Worm (Caenorhabditis elegans) whole organism, midembryonic: ENCODE data around the gene ZK154.6.

Experiments
- T22C8.4 ChIP-seq: fragments of 200-800 bp; sonication (Bioruptor generic); IDR thresholded peaks from 2 replicates; pipeline ENCODE4 v1.3.6; 2022; ENCODE audit warnings: missing genetic modification characterization, missing compliant biosample characterization
- cog-1 ChIP-seq: sonication (generic microtip); optimal IDR thresholded peaks from 2 replicates; lab custom pipeline; 2016; ENCODE audit warnings: missing genetic modification characterization, missing compliant biosample characterization
- flt-1 ChIP-seq: fragments of 200-800 bp; sonication (Bioruptor generic); IDR thresholded peaks from 2 replicates; pipeline ENCODE4 v1.3.6; 2022; ENCODE audit warnings: missing genetic modification characterization, missing compliant biosample characterization
- med-1 ChIP-seq: sonication (generic microtip); optimal IDR thresholded peaks from 2 replicates; lab custom pipeline; 2017; ENCODE audit warnings: missing genetic modification characterization, mild to moderate bottlenecking, missing compliant biosample characterization, antibody characterized with exemption, missing genetic modification reagents; ENCODE audit not compliant: insufficient read depth
- ref-1 ChIP-seq: fragments of 200-800 bp; sonication (Bioruptor generic); conservative IDR thresholded peaks from 2 replicates; pipeline ENCODE4 v1.3.6; 2022; ENCODE audit warnings: missing genetic modification reagents, missing genetic modification characterization, missing compliant biosample characterization
- tab-1 ChIP-seq: fragments of 200-800 bp; sonication (Bioruptor generic); IDR thresholded peaks from 2 replicates; pipeline ENCODE4 v1.3.6; 2022; ENCODE audit warnings: missing genetic modification characterization, missing compliant biosample characterization
- ztf-23 ChIP-seq: fragments of 200-800 bp; sonication (Bioruptor generic); IDR thresholded peaks from 2 replicates; pipeline ENCODE4 v1.3.6; 2022; ENCODE audit warnings: missing genetic modification reagents, missing genetic modification characterization, missing compliant biosample characterization
- ztf-29 ChIP-seq: fragments of 200-800 bp; sonication (Bioruptor generic); IDR thresholded peaks from 2 replicates; pipeline ENCODE4 v1.3.6; 2022; ENCODE audit warnings: missing genetic modification reagents, missing genetic modification characterization, missing compliant biosample characterization

ce11 chrX:7817555-7817954, 24.2 kb upstream of the ZK154.6 start:
- TF ChIP-seq ztf-23 (no peak), flt-1 (GFP tag; lab: Robert Waterston, UW) (no peak), ztf-29 (no peak), T22C8.4 (GFP tag; lab: Robert Waterston, UW) (no peak), ref-1 (GFP tag; lab: Robert Waterston, UW) (no peak), cog-1 (no peak), med-1 (GFP tag; lab: Kevin White, UChicago) (no peak), tab-1 (GFP tag; lab: Robert Waterston, UW) (no peak)
